Fruit fly (Drosophila melanogaster) whole organism, embryonic: ENCODE results near the gene oxt.

Experiments used
- Ada2b ChIP-seq: fragments of 200-800 bp; sonication (Bioruptor generic); IDR thresholded peaks from 2 replicates; pipeline ENCODE4 v1.3.6; 2022; ENCODE audit warnings: missing biosample characterization, missing genetic modification characterization
- Awh ChIP-seq: fragments of 200-800 bp; sonication (Bioruptor generic); IDR thresholded peaks from 2 replicates; pipeline ENCODE4, ENCODE4 v1.3.6; 2022; ENCODE audit warnings: missing biosample characterization, missing genetic modification characterization
- Bteb2 ChIP-seq: fragments of 200-800 bp; sonication (Bioruptor generic); optimal IDR thresholded peaks from 2 replicates; lab custom pipeline; 2016; ENCODE audit warnings: missing biosample characterization, missing genetic modification characterization
- CG10462 ChIP-seq: fragments of 200-800 bp; sonication (Bioruptor generic); optimal IDR thresholded peaks from 2 replicates; lab custom pipeline; 2016; ENCODE audit warnings: missing biosample characterization, missing genetic modification characterization
- CG12236 ChIP-seq: fragments of 200-800 bp; sonication (Bioruptor generic); optimal IDR thresholded peaks from 2 replicates; lab custom pipeline; 2016; ENCODE audit warnings: missing biosample characterization, missing genetic modification characterization
- CG13123 ChIP-seq: fragments of 200-800 bp; sonication (Bioruptor generic); optimal IDR thresholded peaks from 2 replicates; lab custom pipeline; 2016; ENCODE audit warnings: missing biosample characterization, missing genetic modification characterization
- CG14667 ChIP-seq: fragments of 200-800 bp; sonication (Bioruptor generic); IDR thresholded peaks from 2 replicates; pipeline ENCODE4 v1.3.6; 2022; ENCODE audit warnings: missing biosample characterization, missing genetic modification characterization
- CG15601 ChIP-seq: fragments of 200-800 bp; sonication (Bioruptor generic); optimal IDR thresholded peaks from 3 replicates; lab custom pipeline; 2019; ENCODE audit warnings: missing biosample characterization, mild to moderate bottlenecking, missing genetic modification characterization, moderate library complexity
- CG16779 ChIP-seq: fragments of 200-800 bp; sonication (Bioruptor generic); IDR thresholded peaks from 2 replicates; pipeline ENCODE4 v1.3.6; 2022; ENCODE audit warnings: missing biosample characterization, missing genetic modification characterization
- CG16813 ChIP-seq: fragments of 200-800 bp; sonication (Bioruptor generic); IDR thresholded peaks from 3 replicates; pipeline ENCODE4 v1.3.6; 2022; ENCODE audit warnings: missing biosample characterization, missing genetic modification characterization; ENCODE audit not compliant: partially characterized antibody
- CG30403 ChIP-seq: fragments of 200-800 bp; sonication (Bioruptor generic); optimal IDR thresholded peaks from 3 replicates; lab custom pipeline; 2016; ENCODE audit warnings: missing biosample characterization, missing genetic modification characterization
- CG3407 ChIP-seq: fragments of 200-800 bp; sonication (Bioruptor generic); optimal IDR thresholded peaks from 2 replicates; lab custom pipeline; 2018; ENCODE audit warnings: missing biosample characterization, mild to moderate bottlenecking, missing genetic modification characterization
- CG34376 ChIP-seq: fragments of 200-800 bp; sonication (Bioruptor generic); optimal IDR thresholded peaks from 2 replicates; lab custom pipeline; 2018; ENCODE audit warnings: missing biosample characterization, mild to moderate bottlenecking, missing genetic modification characterization
- CG4730 ChIP-seq: fragments of 200-800 bp; sonication (Bioruptor generic); IDR thresholded peaks from 2 replicates; pipeline ENCODE4 v1.3.6; 2022; ENCODE audit warnings: missing biosample characterization, missing genetic modification characterization
- CG6654 ChIP-seq: fragments of 200-800 bp; sonication (Bioruptor generic); optimal IDR thresholded peaks from 2 replicates; lab custom pipeline; 2017; ENCODE audit warnings: missing biosample characterization, mild to moderate bottlenecking, missing genetic modification characterization
- CG7372 ChIP-seq: fragments of 200-800 bp; sonication (Bioruptor generic); IDR thresholded peaks from 2 replicates; pipeline ENCODE4 v1.3.6; 2022; ENCODE audit warnings: missing biosample characterization, missing genetic modification characterization
- CG8281 ChIP-seq: fragments of 200-800 bp; sonication (Bioruptor generic); optimal IDR thresholded peaks from 2 replicates; lab custom pipeline; 2018; ENCODE audit warnings: missing biosample characterization, mild to moderate bottlenecking, missing genetic modification characterization, moderate library complexity
- CG9876 ChIP-seq: fragments of 200-800 bp; sonication (Bioruptor generic); optimal IDR thresholded peaks from 2 replicates; lab custom pipeline; 2016; ENCODE audit warnings: missing biosample characterization, missing genetic modification characterization
- CkIIα-i1 ChIP-seq: fragments of 200-800 bp; sonication (Bioruptor generic); IDR thresholded peaks from 2 replicates; pipeline ENCODE4 v1.3.6; 2022; ENCODE audit warnings: missing biosample characterization, missing genetic modification characterization
- Dek ChIP-seq: fragments of 200-800 bp; sonication (Bioruptor generic); optimal IDR thresholded peaks from 3 replicates; lab custom pipeline; 2019; ENCODE audit warnings: missing biosample characterization, mild to moderate bottlenecking, missing genetic modification characterization, moderate library complexity
- Doc2 ChIP-seq: fragments of 200-800 bp; sonication (Bioruptor generic); IDR thresholded peaks from 2 replicates; pipeline ENCODE4 v1.3.6; 2022; ENCODE audit warnings: missing biosample characterization, missing genetic modification characterization
- Doc3 ChIP-seq: fragments of 200-800 bp; sonication (Bioruptor generic); IDR thresholded peaks from 3 replicates; pipeline ENCODE4 v1.3.6; 2022; ENCODE audit warnings: missing biosample characterization, missing genetic modification characterization; ENCODE audit not compliant: partially characterized antibody
- ERR ChIP-seq: fragments of 200-800 bp; sonication (Bioruptor generic); optimal IDR thresholded peaks from 2 replicates; lab custom pipeline; 2016; ENCODE audit warnings: missing biosample characterization, missing genetic modification characterization
- Elba2 ChIP-seq: fragments of 200-800 bp; sonication (Bioruptor generic); optimal IDR thresholded peaks from 3 replicates; lab custom pipeline; 2016; ENCODE audit warnings: missing biosample characterization, missing genetic modification characterization
- Fer2 ChIP-seq: fragments of 200-800 bp; sonication (Bioruptor generic); optimal IDR thresholded peaks from 2 replicates; lab custom pipeline; 2018; ENCODE audit warnings: missing biosample characterization, mild to moderate bottlenecking, missing genetic modification characterization, moderate library complexity
- HHEX ChIP-seq: fragments of 200-800 bp; sonication (Bioruptor generic); optimal IDR thresholded peaks from 3 replicates; lab custom pipeline; 2017; ENCODE audit warnings: missing biosample characterization, mild to moderate bottlenecking, missing genetic modification characterization, missing genetic modification reagents
- HmgZ ChIP-seq: fragments of 200-800 bp; sonication (Bioruptor generic); optimal IDR thresholded peaks from 2 replicates; lab custom pipeline; 2018; ENCODE audit warnings: missing biosample characterization, mild to moderate bottlenecking, missing genetic modification characterization
- Hr3 ChIP-seq: fragments of 200-800 bp; sonication (Bioruptor generic); optimal IDR thresholded peaks from 3 replicates; lab custom pipeline; 2016; ENCODE audit warnings: missing biosample characterization, missing genetic modification characterization
- Max ChIP-seq: fragments of 200-800 bp; sonication (Bioruptor generic); optimal IDR thresholded peaks from 2 replicates; lab custom pipeline; 2016; ENCODE audit warnings: missing biosample characterization, mild to moderate bottlenecking, missing genetic modification characterization
- Meics ChIP-seq: fragments of 200-800 bp; sonication (Bioruptor generic); optimal IDR thresholded peaks from 2 replicates; lab custom pipeline; 2017; ENCODE audit warnings: missing biosample characterization, mild to moderate bottlenecking, missing genetic modification characterization
- Mes4 ChIP-seq: fragments of 200-800 bp; sonication (Bioruptor generic); optimal IDR thresholded peaks from 2 replicates; lab custom pipeline; 2016; ENCODE audit warnings: missing biosample characterization, missing genetic modification characterization
- Oaz ChIP-seq: fragments of 200-800 bp; sonication (Bioruptor generic); IDR thresholded peaks from 2 replicates; pipeline ENCODE4 v1.3.6; 2022; ENCODE audit warnings: missing biosample characterization, missing genetic modification characterization
- Optix ChIP-seq: fragments of 200-800 bp; sonication (Bioruptor generic); IDR thresholded peaks from 3 replicates; pipeline ENCODE4 v1.3.6; 2022; ENCODE audit warnings: missing biosample characterization, missing genetic modification characterization
- Ravus ChIP-seq: fragments of 200-800 bp; sonication (Bioruptor generic); IDR thresholded peaks from 2 replicates; pipeline ENCODE4 v1.3.6; 2022; ENCODE audit warnings: missing biosample characterization, missing genetic modification characterization
- Rfx ChIP-seq: fragments of 200-800 bp; sonication (Bioruptor generic); IDR thresholded peaks from 2 replicates; pipeline ENCODE4 v1.3.6; 2022; ENCODE audit warnings: missing biosample characterization, missing genetic modification characterization
- Rx ChIP-seq: fragments of 200-800 bp; sonication (Bioruptor generic); IDR thresholded peaks from 2 replicates; pipeline ENCODE4 v1.3.6; 2022; ENCODE audit warnings: missing biosample characterization, missing genetic modification characterization
- Sox100B ChIP-seq: fragments of 200-800 bp; sonication (Bioruptor generic); optimal IDR thresholded peaks from 3 replicates; lab custom pipeline; 2018; ENCODE audit warnings: missing biosample characterization, mild to moderate bottlenecking, missing genetic modification characterization
- az2 ChIP-seq: fragments of 200-800 bp; sonication (Bioruptor generic); optimal IDR thresholded peaks from 3 replicates; lab custom pipeline; 2016; ENCODE audit warnings: missing biosample characterization, missing genetic modification characterization
- dan ChIP-seq: fragments of 200-800 bp; sonication (Bioruptor generic); IDR thresholded peaks from 2 replicates; pipeline ENCODE4 v1.3.6; 2022; ENCODE audit warnings: missing biosample characterization, missing genetic modification characterization
- ems ChIP-seq: fragments of 200-800 bp; sonication (Bioruptor generic); optimal IDR thresholded peaks from 3 replicates; lab custom pipeline; 2016; ENCODE audit warnings: missing biosample characterization, missing genetic modification characterization
- ftz-f1 ChIP-seq: fragments of 200-800 bp; sonication (Bioruptor generic); optimal IDR thresholded peaks from 2 replicates; lab custom pipeline; 2016; ENCODE audit warnings: missing biosample characterization, missing genetic modification characterization
- kay ChIP-seq: fragments of 200-800 bp; sonication (Bioruptor generic); optimal IDR thresholded peaks from 2 replicates; lab custom pipeline; 2016; ENCODE audit warnings: missing biosample characterization, missing genetic modification characterization
- kni ChIP-seq: fragments of 200-800 bp; sonication (Bioruptor generic); optimal IDR thresholded peaks from 3 replicates; lab custom pipeline; 2017; ENCODE audit warnings: mild to moderate bottlenecking, missing biosample characterization, missing genetic modification reagents, missing genetic modification characterization
- lov ChIP-seq, 2 experiments: fragments of 200-800 bp in 1 of 2; fragments of >200 bp in 1 of 2; sonication (Bioruptor generic) in 1 of 2; IDR thresholded peaks in 1 of 2; optimal IDR thresholded peaks in 1 of 2; 2 replicates in 1 of 2; 3 replicates in 1 of 2; pipeline versions ENCODE4 v1.3.6 to Lab custom; 2017 to 2022; ENCODE audit warnings: missing biosample characterization in 1 of 2, missing genetic modification characterization in 1 of 2
- salm ChIP-seq: fragments of 200-800 bp; sonication (Bioruptor generic); optimal IDR thresholded peaks from 2 replicates; lab custom pipeline; 2018; ENCODE audit warnings: missing biosample characterization, mild to moderate bottlenecking, missing genetic modification characterization
- schlank ChIP-seq: fragments of 200-800 bp; sonication (Bioruptor generic); optimal IDR thresholded peaks from 2 replicates; lab custom pipeline; 2018; ENCODE audit warnings: missing biosample characterization, mild to moderate bottlenecking, missing genetic modification characterization
- sens ChIP-seq: fragments of 200-800 bp; sonication (Bioruptor generic); peaks from one replicate; lab custom pipeline; 2016; ENCODE audit warnings: missing biosample characterization, missing genetic modification characterization
- seq ChIP-seq: fragments of 200-800 bp; sonication (Bioruptor generic); IDR thresholded peaks from 2 replicates; pipeline ENCODE4 v1.3.6; 2022; ENCODE audit warnings: missing biosample characterization, missing genetic modification characterization
- twi ChIP-seq: fragments of 200-800 bp; optimal IDR thresholded peaks from 2 replicates; lab custom pipeline; 2019; ENCODE audit warnings: missing biosample characterization, mild to moderate bottlenecking, missing genetic modification characterization, moderate library complexity
- unc-4 ChIP-seq: fragments of 200-800 bp; sonication (Bioruptor generic); IDR thresholded peaks from 2 replicates; pipeline ENCODE4 v1.3.6; 2022; ENCODE audit warnings: missing biosample characterization, missing genetic modification characterization; ENCODE audit not compliant: partially characterized antibody
- wek ChIP-seq: fragments of 200-800 bp; sonication (Bioruptor generic); optimal IDR thresholded peaks from 3 replicates; lab custom pipeline; 2018; ENCODE audit warnings: missing biosample characterization, mild to moderate bottlenecking, missing genetic modification characterization, moderate library complexity

oxt gene

dm6 chr3L:2262515-2262944, at the start of gene oxt, which contains the start of gene CG13807 (continued):
- peak; percentile 85 for TF ChIP-seq Meics (GFP tag; lab: Kevin White, UChicago)
- peak; percentile 65 for TF ChIP-seq CG34376 (GFP tag; lab: Kevin White, UChicago)
- TF ChIP-seq salm (tag; lab: Kevin White, UChicago): peak; percentile 70
- peak; percentile 88 for TF ChIP-seq CG7372 (GFP tag; lab: Robert Waterston, UW)
- peak; percentile 72 for TF ChIP-seq CG10462 (GFP tag; lab: Kevin White, UChicago)
- peak; percentile 85 for TF ChIP-seq Dek (tag; lab: Kevin White, UChicago)
- TF ChIP-seq CG14667 (GFP tag; lab: Robert Waterston, UW): peak; percentile 81
- peak; percentile 72 for TF ChIP-seq kay (GFP tag; lab: Kevin White, UChicago)
- TF ChIP-seq CG13123 (GFP tag; lab: Kevin White, UChicago): peak; percentile 60
- peak; percentile 88 for TF ChIP-seq Max (GFP tag; lab: Kevin White, UChicago)
- TF ChIP-seq unc-4 (GFP tag; lab: Robert Waterston, UW): peak; percentile 36; the same call in 1 of the 2 replicates
- TF ChIP-seq CG15601 (tag; lab: Kevin White, UChicago): peak; percentile 84
- peak; percentile 87 for TF ChIP-seq az2 (GFP tag; lab: Kevin White, UChicago)
- no peak for TF ChIP-seq Doc3 (GFP tag; lab: Robert Waterston, UW)
- TF ChIP-seq Rfx (GFP tag; lab: Robert Waterston, UW): peak; percentile 93
- TF ChIP-seq sens (GFP tag; lab: Kevin White, UChicago): peak; percentile 96
- TF ChIP-seq CG8281 (tag; lab: Kevin White, UChicago): peak; percentile 62
- peak; percentile 77 for TF ChIP-seq CG16779 (GFP tag; lab: Robert Waterston, UW)
- no peak for TF ChIP-seq kni
- TF ChIP-seq Bteb2 (GFP tag; lab: Kevin White, UChicago): peak; percentile 45
- 0 out of 2 replicates have a peak, but pooled peaks have one; percentile 11 for TF ChIP-seq dan (GFP tag; lab: Robert Waterston, UW)
- TF ChIP-seq HmgZ (tag; lab: Kevin White, UChicago): peak; percentile 94
- TF ChIP-seq CG6654 (GFP tag; lab: Kevin White, UChicago): peak; percentile 60
- TF ChIP-seq ems (GFP tag; lab: Kevin White, UChicago): peak; percentile 66
- TF ChIP-seq Hr3: peak; percentile 86
- peak; percentile 29 for TF ChIP-seq Elba2
- no peak for TF ChIP-seq CG12236 (GFP tag; lab: Kevin White, UChicago)
- no peak for TF ChIP-seq Sox100B (GFP tag; lab: Kevin White, UChicago)
- TF ChIP-seq Ravus (GFP tag; lab: Robert Waterston, UW): peak; percentile 54
- TF ChIP-seq Rx (GFP tag; lab: Robert Waterston, UW): peak; percentile 80
- peak; percentile 75 for TF ChIP-seq Oaz
- peak; percentile 71 for TF ChIP-seq CG3407 (GFP tag; lab: Kevin White, UChicago)
- no peak for TF ChIP-seq CG16813
- TF ChIP-seq CG4730 (GFP tag; lab: Robert Waterston, UW): peak; percentile 80
- peak; percentile 64 for TF ChIP-seq schlank (tag; lab: Kevin White, UChicago)
- peak; percentile 75 for TF ChIP-seq Optix (GFP tag; lab: Robert Waterston, UW)
- TF ChIP-seq ftz-f1 (GFP tag; lab: Kevin White, UChicago): peak; percentile 43
- TF ChIP-seq ERR (GFP tag; lab: Kevin White, UChicago): no peak
- no peak for TF ChIP-seq lov (optimal IDR thresholded peaks at IDR 0.05; lab: Kevin White, UChicago)
- peak; percentile 80; the same call in 2 of the 3 replicates for TF ChIP-seq lov (GFP tag; IDR thresholded peaks at IDR 0.05; lab: Robert Waterston, UW)
- peak; percentile 84 for TF ChIP-seq seq (GFP tag; lab: Robert Waterston, UW)
- TF ChIP-seq wek (GFP tag; lab: Kevin White, UChicago): peak; percentile 61
- peak; percentile 81 for TF ChIP-seq Awh (GFP tag; lab: Robert Waterston, UW)
- TF ChIP-seq Fer2 (tag; lab: Kevin White, UChicago): peak; percentile 85
- TF ChIP-seq Doc2 (GFP tag; lab: Robert Waterston, UW): peak; percentile 49; the same call in 1 of the 2 replicates
- TF ChIP-seq twi (tag; lab: Kevin White, UChicago): peak; percentile 88
- TF ChIP-seq CG30403 (GFP tag; lab: Kevin White, UChicago): peak; percentile 93
- no peak for TF ChIP-seq CG9876
- peak; percentile 87 for TF ChIP-seq HHEX (GFP tag; lab: Kevin White, UChicago)
- TF ChIP-seq Ada2b (GFP tag; lab: Robert Waterston, UW): peak; percentile 78
- no peak for TF ChIP-seq CkIIα-i1 (GFP tag; lab: Robert Waterston, UW)
- TF ChIP-seq Mes4 (GFP tag; lab: Kevin White, UChicago): no peak
